Fruit fly (Drosophila melanogaster) whole organism, embryonic: ENCODE results near the gene CG14135.

Experiments used
- Abd-B ChIP-seq: fragments of 200-800 bp; sonication (Bioruptor generic); optimal IDR thresholded peaks from 2 replicates; lab custom pipeline; 2018; ENCODE audit warnings: missing biosample characterization, mild to moderate bottlenecking, missing genetic modification characterization, moderate library complexity
- CG10959 ChIP-seq: fragments of 200-800 bp; sonication (Bioruptor generic); IDR thresholded peaks from 2 replicates; pipeline ENCODE4 v1.3.6; 2022; ENCODE audit warnings: missing biosample characterization, missing genetic modification characterization
- CG10979 ChIP-seq: fragments of 200-800 bp; sonication (Bioruptor generic); optimal IDR thresholded peaks from 2 replicates; lab custom pipeline; 2018; ENCODE audit warnings: missing biosample characterization, mild to moderate bottlenecking, missing genetic modification characterization, moderate library complexity
- CG11560 ChIP-seq: fragments of 200-800 bp; sonication (Bioruptor generic); IDR thresholded peaks from 3 replicates; pipeline ENCODE4 v1.3.6; 2022; ENCODE audit warnings: missing biosample characterization, missing genetic modification characterization
- CG16813 ChIP-seq: fragments of 200-800 bp; sonication (Bioruptor generic); IDR thresholded peaks from 3 replicates; pipeline ENCODE4 v1.3.6; 2022; ENCODE audit warnings: missing biosample characterization, missing genetic modification characterization; ENCODE audit not compliant: partially characterized antibody
- CG18011 ChIP-seq: fragments of 200-800 bp; sonication (Bioruptor generic); optimal IDR thresholded peaks from 2 replicates; lab custom pipeline; 2017; ENCODE audit warnings: missing biosample characterization, missing genetic modification characterization, mild to moderate bottlenecking, moderate library complexity, missing genotype
- Fer2 ChIP-seq: fragments of 200-800 bp; sonication (Bioruptor generic); optimal IDR thresholded peaks from 2 replicates; lab custom pipeline; 2018; ENCODE audit warnings: missing biosample characterization, mild to moderate bottlenecking, missing genetic modification characterization, moderate library complexity
- HLH3B ChIP-seq: fragments of 200-800 bp; sonication (Bioruptor generic); IDR thresholded peaks from 2 replicates; pipeline ENCODE4 v1.3.6; 2022; ENCODE audit warnings: missing biosample characterization, missing genetic modification characterization
- Pdp1 ChIP-seq, 2 experiments: fragments of 200-800 bp; sonication (Bioruptor generic); optimal IDR thresholded peaks; 3 replicates each; lab custom pipeline; 2016; ENCODE audit warnings: missing biosample characterization in 2 of 2, missing genetic modification characterization in 2 of 2, mild to moderate bottlenecking in 1 of 2, moderate library complexity in 1 of 2
- Vsx1 ChIP-seq: fragments of 200-800 bp; sonication (Bioruptor generic); optimal IDR thresholded peaks from 2 replicates; lab custom pipeline; 2017; ENCODE audit warnings: missing biosample characterization, mild to moderate bottlenecking, missing genetic modification characterization, missing genetic modification reagents
- hth ChIP-seq: fragments of >200 bp; optimal IDR thresholded peaks from 2 replicates; lab custom pipeline; 2017; ENCODE audit warnings: inconsistent platforms
- sqz ChIP-seq: fragments of 200-800 bp; sonication (Bioruptor generic); optimal IDR thresholded peaks from 3 replicates; lab custom pipeline; 2018; ENCODE audit warnings: missing biosample characterization, mild to moderate bottlenecking, missing genetic modification characterization
- tin ChIP-seq: fragments of 200-800 bp; sonication (Bioruptor generic); optimal IDR thresholded peaks from 3 replicates; lab custom pipeline; 2016; ENCODE audit warnings: missing biosample characterization, missing genetic modification characterization

- TF ChIP-seq tin (GFP tag; lab: Kevin White, UChicago), result no peak
- no peak for TF ChIP-seq hth (lab: Kevin White, UChicago)
- no peak for TF ChIP-seq CG10959
- no peak; the same call in 1 of the 2 replicates for TF ChIP-seq HLH3B (GFP tag; lab: Robert Waterston, UW)
- TF ChIP-seq Pdp1 (GFP tag; optimal IDR thresholded peaks at IDR 0.05; lab: Kevin White, UChicago), result no peak
- TF ChIP-seq CG18011 (GFP tag; lab: Kevin White, UChicago), result no peak
- TF ChIP-seq Fer2 (tag; lab: Kevin White, UChicago), result no peak
- no peak for TF ChIP-seq sqz (GFP tag; lab: Kevin White, UChicago)
- TF ChIP-seq CG11560, result no peak
- no peak for TF ChIP-seq CG10979 (tag; lab: Kevin White, UChicago)
- TF ChIP-seq Vsx1 (GFP tag; lab: Kevin White, UChicago), result no peak
- no peak for TF ChIP-seq CG16813
- TF ChIP-seq Abd-B (GFP tag; lab: Kevin White, UChicago), result no peak
Observed at dm6 chr3L:11707978-11708632, 16.7 kb downstream of the CG14135 start, which contains the start of gene CG11658.
